Worm (Caenorhabditis elegans): ENCODE data around the gene dhhc-1.

Gene dhhc-1

DNA sequence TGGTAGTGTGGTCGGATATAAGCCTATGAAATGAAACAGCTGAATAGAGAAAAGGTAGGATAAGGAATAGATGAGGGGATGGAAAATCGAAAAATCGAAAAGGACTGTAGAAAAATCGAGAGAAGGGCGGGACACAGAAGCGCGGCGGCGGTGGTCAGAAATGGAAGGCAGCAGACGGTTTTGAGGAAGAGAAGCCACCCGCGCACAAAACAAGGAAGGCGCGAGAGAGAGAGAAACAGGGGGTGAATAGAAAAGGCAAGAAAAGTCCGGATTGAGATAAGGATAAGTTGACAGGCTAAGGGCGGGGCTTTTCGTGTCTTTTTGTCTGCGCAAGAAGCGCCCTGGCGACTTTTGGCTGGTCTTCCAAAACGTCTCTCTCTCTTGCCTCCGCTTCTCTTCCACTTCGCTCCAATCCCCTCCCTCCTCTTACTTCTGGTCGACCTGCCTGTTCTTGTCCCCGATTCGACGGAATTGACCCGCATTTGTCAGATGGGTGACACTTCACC is 7.6 kb upstream of the dhhc-1 start, which contains the start of gene mlt-9:
Gene mlt-9 (minus strand): TSS at position 51 of the 506 bp plus-strand sequence.
- peak; percentile 20 for TF ChIP-seq aly-1 (tag; optimal IDR thresholded peaks at IDR 0.05)
- no peak for TF ChIP-seq ama-1 (optimal IDR thresholded peaks at IDR 0.05)

DNA sequence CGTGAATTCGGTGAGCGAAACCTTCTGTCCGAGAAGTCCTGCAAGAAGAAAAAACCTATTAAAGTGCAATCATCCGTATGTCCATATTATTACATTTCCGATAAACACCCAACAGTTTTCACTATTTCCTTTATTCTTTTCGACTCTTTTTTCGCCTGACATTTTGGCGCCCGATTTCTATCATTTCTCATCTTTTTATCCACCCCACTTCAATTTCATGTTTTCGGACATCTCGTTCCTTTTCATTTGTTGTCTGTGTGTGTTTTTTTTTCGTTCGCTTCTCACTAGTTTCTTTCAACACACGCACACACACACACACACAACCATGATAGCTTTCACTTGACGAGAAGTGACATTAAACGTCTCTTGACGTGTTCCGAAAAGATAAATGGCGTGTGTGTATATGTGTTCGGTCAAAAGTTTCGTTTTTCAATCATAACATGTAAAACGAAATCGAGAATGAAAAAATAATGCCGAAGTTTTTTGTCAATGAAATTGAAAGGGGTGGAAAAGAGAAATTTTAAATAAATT is 4.8 kb upstream of the dhhc-1 start:
- TF ChIP-seq aly-1 (tag; optimal IDR thresholded peaks at IDR 0.05) (no peak), ama-1 (optimal IDR thresholded peaks at IDR 0.05) (no peak), F13C5.2 (tag; optimal IDR thresholded peaks at IDR 0.05) (no peak), ceh-36 (tag; optimal IDR thresholded peaks at IDR 0.05) (no peak), B0310.2 (tag; optimal IDR thresholded peaks at IDR 0.05) (no peak), sea-1 (GFP tag; conservative IDR thresholded peaks at IDR 0.05) (no peak), tra-4 (tag; optimal IDR thresholded peaks at IDR 0.05) (no peak), ets-7 (tag; optimal IDR thresholded peaks at IDR 0.05) (no peak), ceh-13 (GFP tag; optimal IDR thresholded peaks at IDR 0.05) (no peak), flt-1 (GFP tag; IDR thresholded peaks at IDR 0.05) (no peak), tbx-11 (GFP tag; IDR thresholded peaks at IDR 0.05) (no peak), tbx-37 (GFP tag; conservative IDR thresholded peaks at IDR 0.05) (no peak), scrt-1 (GFP tag; IDR thresholded peaks at IDR 0.05) (no peak), pes-1 (GFP tag; IDR thresholded peaks at IDR 0.05) (no peak), hmg-4 (GFP tag; optimal IDR thresholded peaks at IDR 0.05) (no peak), hmbx-1 (tag; optimal IDR thresholded peaks at IDR 0.05) (no peak), hnd-1 (tag; optimal IDR thresholded peaks at IDR 0.05) (no peak)

DNA sequence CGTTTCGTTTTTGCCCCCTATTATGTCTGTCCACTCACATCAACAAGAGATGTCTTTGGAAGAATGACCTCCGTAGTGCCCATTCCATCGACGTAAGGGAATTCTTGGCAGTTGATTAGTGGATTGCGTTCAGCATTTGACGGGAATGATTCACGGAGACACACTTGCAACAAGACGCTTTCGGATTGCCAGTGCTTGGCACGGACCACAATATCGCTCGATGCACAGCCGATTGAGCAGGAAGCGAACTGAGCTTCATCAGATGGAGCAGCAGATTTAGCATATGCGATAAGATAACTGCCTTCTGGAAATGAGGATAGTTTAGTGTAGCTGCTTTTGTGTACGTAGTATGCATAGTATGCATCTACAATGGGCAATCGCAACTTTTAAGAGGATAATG is 3.3 kb upstream of the dhhc-1 start:
- TF ChIP-seq tbx-11 (GFP tag; IDR thresholded peaks at IDR 0.05): no peak
- no peak for TF ChIP-seq hmg-4 (GFP tag; optimal IDR thresholded peaks at IDR 0.05)
- no peak for TF ChIP-seq pes-1 (GFP tag; IDR thresholded peaks at IDR 0.05)
- TF ChIP-seq tra-4 (tag; optimal IDR thresholded peaks at IDR 0.05): no peak
- no peak for TF ChIP-seq hmbx-1 (tag; optimal IDR thresholded peaks at IDR 0.05)
- no peak for TF ChIP-seq ceh-13 (GFP tag; optimal IDR thresholded peaks at IDR 0.05)
- TF ChIP-seq B0310.2 (tag; optimal IDR thresholded peaks at IDR 0.05): no peak
- TF ChIP-seq ceh-36 (tag; optimal IDR thresholded peaks at IDR 0.05): no peak
- TF ChIP-seq ets-7 (tag; optimal IDR thresholded peaks at IDR 0.05): no peak
- no peak for TF ChIP-seq flt-1 (GFP tag; IDR thresholded peaks at IDR 0.05)

DNA sequence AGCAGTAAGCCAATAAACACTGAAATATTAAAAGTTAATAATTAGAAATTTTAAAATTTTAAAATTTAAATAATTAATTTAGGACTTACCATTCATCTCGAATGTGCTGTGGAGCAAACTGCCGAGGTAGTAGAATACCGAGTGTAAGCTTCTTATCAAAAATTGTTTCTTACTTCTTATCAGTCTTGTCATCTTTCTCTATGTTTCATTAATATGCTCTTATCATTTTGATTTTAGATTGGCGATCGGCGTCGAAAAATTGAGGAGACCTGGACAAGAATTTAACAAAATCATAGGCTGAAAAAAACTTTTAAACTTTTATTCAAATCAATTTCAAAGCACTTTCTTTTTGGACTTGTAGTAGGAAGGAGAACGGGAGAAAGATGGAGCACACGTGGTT is 2.5 kb downstream of the dhhc-1 start, which contains the start of gene F09B12.3:
Gene F09B12.3 (minus strand): TSS at position 192 of the 400 bp plus-strand sequence.
- TF ChIP-seq F13C5.2 (tag; optimal IDR thresholded peaks at IDR 0.05) (no peak), tra-4 (tag; optimal IDR thresholded peaks at IDR 0.05) (no peak), B0310.2 (tag; optimal IDR thresholded peaks at IDR 0.05) (no peak), ceh-36 (tag; optimal IDR thresholded peaks at IDR 0.05) (no peak), tbx-37 (GFP tag; conservative IDR thresholded peaks at IDR 0.05) (no peak), hmg-4 (GFP tag; optimal IDR thresholded peaks at IDR 0.05) (no peak), aly-1 (tag; optimal IDR thresholded peaks at IDR 0.05) (no peak), hmbx-1 (tag; optimal IDR thresholded peaks at IDR 0.05) (no peak), pes-1 (GFP tag; IDR thresholded peaks at IDR 0.05) (no peak), ama-1 (optimal IDR thresholded peaks at IDR 0.05) (no peak), flt-1 (GFP tag; IDR thresholded peaks at IDR 0.05) (no peak), sea-1 (GFP tag; conservative IDR thresholded peaks at IDR 0.05) (no peak), ceh-13 (GFP tag; optimal IDR thresholded peaks at IDR 0.05) (no peak), hnd-1 (tag; optimal IDR thresholded peaks at IDR 0.05) (no peak), ets-7 (tag; optimal IDR thresholded peaks at IDR 0.05) (no peak), scrt-1 (GFP tag; IDR thresholded peaks at IDR 0.05) (no peak), tbx-11 (GFP tag; IDR thresholded peaks at IDR 0.05) (no peak)

DNA sequence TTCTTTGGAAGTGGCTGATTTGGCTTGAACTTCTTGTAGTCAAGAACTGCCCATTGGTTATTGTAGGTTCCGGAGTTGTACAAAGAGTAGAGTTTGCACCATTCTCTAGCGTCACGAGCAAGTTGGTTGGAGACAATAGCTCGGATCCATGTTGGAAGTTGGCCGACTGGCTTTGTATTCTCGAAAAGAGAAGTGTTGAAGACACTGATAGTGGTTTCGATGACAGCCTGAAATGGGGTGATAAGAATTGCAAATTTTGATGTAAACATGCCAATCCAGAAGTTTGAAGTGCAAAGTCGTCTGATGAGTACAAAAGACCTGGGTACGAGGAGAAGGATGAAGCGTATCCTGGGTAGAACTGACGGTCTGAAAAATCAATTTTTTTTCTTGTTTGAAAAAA is 3.9 kb downstream of the dhhc-1 start:
- no peak for TF ChIP-seq hnd-1 (tag; optimal IDR thresholded peaks at IDR 0.05)
- TF ChIP-seq ceh-13 (GFP tag; optimal IDR thresholded peaks at IDR 0.05): no peak
- no peak for TF ChIP-seq tbx-37 (GFP tag; conservative IDR thresholded peaks at IDR 0.05)
- TF ChIP-seq hmbx-1 (tag; optimal IDR thresholded peaks at IDR 0.05): no peak
- no peak for TF ChIP-seq F13C5.2 (tag; optimal IDR thresholded peaks at IDR 0.05)
- no peak for TF ChIP-seq hmg-4 (GFP tag; optimal IDR thresholded peaks at IDR 0.05)

DNA sequence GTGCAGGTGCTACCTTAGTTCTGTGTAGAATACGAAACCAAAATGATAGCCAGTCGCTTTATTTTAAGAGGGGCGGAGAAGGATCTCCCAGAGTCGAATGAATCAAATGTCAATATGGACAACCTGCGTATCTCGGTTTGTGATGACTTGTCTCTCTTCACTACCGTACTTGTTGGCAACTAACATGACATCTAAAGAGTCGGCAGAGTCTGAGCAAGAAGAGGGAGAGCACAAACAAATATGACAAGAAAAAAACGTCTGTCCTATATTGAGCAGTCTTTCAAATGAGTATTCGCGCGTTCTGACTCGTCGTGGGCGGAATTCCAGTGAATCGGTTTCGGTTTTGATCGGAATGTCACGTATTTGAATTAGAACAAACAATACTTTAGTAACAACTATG is 5.2 kb downstream of the dhhc-1 start, which contains the start of gene F09B12.7:
Gene F09B12.7 (minus strand): TSS at position 101 of the 400 bp plus-strand sequence.
- no peak for TF ChIP-seq ceh-36 (tag; optimal IDR thresholded peaks at IDR 0.05)
- no peak for TF ChIP-seq aly-1 (tag; optimal IDR thresholded peaks at IDR 0.05)
- TF ChIP-seq pes-1 (GFP tag; IDR thresholded peaks at IDR 0.05): no peak
- no peak for TF ChIP-seq flt-1 (GFP tag; IDR thresholded peaks at IDR 0.05)
- no peak for TF ChIP-seq tbx-11 (GFP tag; IDR thresholded peaks at IDR 0.05)
- TF ChIP-seq B0310.2 (tag; optimal IDR thresholded peaks at IDR 0.05): no peak
- no peak for TF ChIP-seq ama-1 (optimal IDR thresholded peaks at IDR 0.05)
- no peak for TF ChIP-seq ets-7 (tag; optimal IDR thresholded peaks at IDR 0.05)
- no peak for TF ChIP-seq hmg-4 (GFP tag; optimal IDR thresholded peaks at IDR 0.05)
- no peak for TF ChIP-seq hnd-1 (tag; optimal IDR thresholded peaks at IDR 0.05)
- TF ChIP-seq tra-4 (tag; optimal IDR thresholded peaks at IDR 0.05): no peak
- TF ChIP-seq sea-1 (GFP tag; conservative IDR thresholded peaks at IDR 0.05): no peak
- no peak for TF ChIP-seq tbx-37 (GFP tag; conservative IDR thresholded peaks at IDR 0.05)
- no peak for TF ChIP-seq ceh-13 (GFP tag; optimal IDR thresholded peaks at IDR 0.05)
- no peak for TF ChIP-seq F13C5.2 (tag; optimal IDR thresholded peaks at IDR 0.05)
- TF ChIP-seq hmbx-1 (tag; optimal IDR thresholded peaks at IDR 0.05): no peak
- TF ChIP-seq scrt-1 (GFP tag; IDR thresholded peaks at IDR 0.05): no peak

DNA sequence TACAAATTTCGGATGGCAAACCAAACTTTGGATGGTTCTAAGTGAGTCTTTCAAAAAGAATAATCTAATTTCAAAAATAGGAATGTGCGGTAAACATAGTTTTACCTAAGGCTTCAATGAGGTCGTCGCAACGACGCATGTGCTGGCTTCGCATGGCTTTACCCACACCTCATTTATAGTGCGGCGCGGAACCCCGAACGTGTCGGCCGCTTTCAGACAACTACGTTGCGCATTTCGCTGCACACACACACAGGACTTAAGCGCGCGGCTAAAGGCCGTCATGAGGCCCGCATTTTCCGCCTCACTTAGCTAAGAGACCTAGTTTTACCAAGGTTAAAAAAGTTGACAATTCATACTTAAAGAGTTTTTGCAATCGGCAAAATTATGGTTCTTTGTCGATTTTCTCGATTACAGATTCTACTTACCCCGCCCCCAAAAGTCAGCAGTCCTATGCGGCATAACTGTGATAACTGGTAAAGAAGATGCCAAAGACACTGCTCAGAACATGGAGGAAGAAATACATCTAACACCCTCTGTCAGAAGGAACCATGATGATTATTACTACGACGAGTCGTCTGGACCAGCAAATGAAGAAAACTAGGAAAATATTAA is 7.3 kb downstream of the dhhc-1 start:
- no peak for TF ChIP-seq hmbx-1 (tag; optimal IDR thresholded peaks at IDR 0.05)
- TF ChIP-seq hmg-4 (GFP tag; optimal IDR thresholded peaks at IDR 0.05): no peak
- no peak for TF ChIP-seq ceh-36 (tag; optimal IDR thresholded peaks at IDR 0.05)
- no peak for TF ChIP-seq tra-4 (tag; optimal IDR thresholded peaks at IDR 0.05)
- TF ChIP-seq F13C5.2 (tag; optimal IDR thresholded peaks at IDR 0.05): no peak
- no peak for TF ChIP-seq ama-1 (optimal IDR thresholded peaks at IDR 0.05)
- TF ChIP-seq tbx-37 (GFP tag; conservative IDR thresholded peaks at IDR 0.05): no peak
- no peak for TF ChIP-seq ceh-13 (GFP tag; optimal IDR thresholded peaks at IDR 0.05)
- TF ChIP-seq ets-7 (tag; optimal IDR thresholded peaks at IDR 0.05): no peak
- TF ChIP-seq scrt-1 (GFP tag; IDR thresholded peaks at IDR 0.05): no peak
- TF ChIP-seq hnd-1 (tag; optimal IDR thresholded peaks at IDR 0.05): no peak
- TF ChIP-seq sea-1 (GFP tag; conservative IDR thresholded peaks at IDR 0.05): no peak
- no peak for TF ChIP-seq aly-1 (tag; optimal IDR thresholded peaks at IDR 0.05)
- no peak for TF ChIP-seq B0310.2 (tag; optimal IDR thresholded peaks at IDR 0.05)
- no peak for TF ChIP-seq tbx-11 (GFP tag; IDR thresholded peaks at IDR 0.05)
- TF ChIP-seq flt-1 (GFP tag; IDR thresholded peaks at IDR 0.05): no peak
- no peak for TF ChIP-seq pes-1 (GFP tag; IDR thresholded peaks at IDR 0.05)
